Worm (Caenorhabditis elegans) whole organism, early embryonic: ENCODE measurements around the gene flp-23.

Experiments
- B0310.2 ChIP-seq: sonication (generic microtip); optimal IDR thresholded peaks from 2 replicates; lab custom pipeline; 2016; ENCODE audit warnings: mild to moderate bottlenecking, missing genetic modification characterization, missing compliant biosample characterization
- F13C5.2 ChIP-seq: sonication (generic microtip); optimal IDR thresholded peaks from 2 replicates; lab custom pipeline; 2017; ENCODE audit warnings: mild to moderate bottlenecking, missing genetic modification characterization, inconsistent platforms, missing compliant biosample characterization
- ama-1 ChIP-seq: fragments of 150-350 bp; optimal IDR thresholded peaks from 2 replicates; lab custom pipeline; 2014
- ceh-13 ChIP-seq: fragments of 200-800 bp; sonication (Bioruptor generic); optimal IDR thresholded peaks from 2 replicates; lab custom pipeline; 2018; ENCODE audit warnings: mild to moderate bottlenecking, missing genetic modification characterization, missing compliant biosample characterization
- ets-7 ChIP-seq: sonication (generic microtip); optimal IDR thresholded peaks from 2 replicates; lab custom pipeline; 2016; ENCODE audit warnings: missing genotype, missing genetic modification characterization, missing compliant biosample characterization
- flt-1 ChIP-seq: fragments of 200-800 bp; sonication (Bioruptor generic); IDR thresholded peaks from 2 replicates; pipeline ENCODE4 v1.3.6; 2022; ENCODE audit warnings: missing genetic modification characterization, missing compliant biosample characterization
- hmbx-1 ChIP-seq: sonication (generic microtip); optimal IDR thresholded peaks from 2 replicates; lab custom pipeline; 2016; ENCODE audit warnings: mild to moderate bottlenecking, missing genetic modification characterization, missing compliant biosample characterization
- hmg-4 ChIP-seq: fragments of 200-800 bp; sonication (Bioruptor generic); optimal IDR thresholded peaks from 2 replicates; lab custom pipeline; 2018; ENCODE audit warnings: mild to moderate bottlenecking, missing genetic modification characterization, missing compliant biosample characterization
- hnd-1 ChIP-seq: sonication (generic microtip); optimal IDR thresholded peaks from 2 replicates; lab custom pipeline; 2016; ENCODE audit warnings: missing genetic modification characterization, missing compliant biosample characterization
- pes-1 ChIP-seq: fragments of 200-800 bp; sonication (Bioruptor generic); IDR thresholded peaks from 2 replicates; pipeline ENCODE4 v1.3.6; 2022; ENCODE audit warnings: missing genetic modification reagents, missing genetic modification characterization, missing compliant biosample characterization
- scrt-1 ChIP-seq: fragments of 200-800 bp; sonication (Bioruptor generic); IDR thresholded peaks from 2 replicates; pipeline ENCODE4 v1.3.6; 2022; ENCODE audit warnings: missing genetic modification characterization, missing compliant biosample characterization
- tbx-37 ChIP-seq: fragments of 200-800 bp; sonication (Bioruptor generic); conservative IDR thresholded peaks from 2 replicates; pipeline ENCODE4 v1.3.6; 2022; ENCODE audit warnings: missing genetic modification reagents, missing genetic modification characterization, missing compliant biosample characterization
- tra-4 ChIP-seq: sonication (generic microtip); optimal IDR thresholded peaks from 2 replicates; lab custom pipeline; 2017; ENCODE audit warnings: missing genetic modification characterization, missing compliant biosample characterization

DNA sequence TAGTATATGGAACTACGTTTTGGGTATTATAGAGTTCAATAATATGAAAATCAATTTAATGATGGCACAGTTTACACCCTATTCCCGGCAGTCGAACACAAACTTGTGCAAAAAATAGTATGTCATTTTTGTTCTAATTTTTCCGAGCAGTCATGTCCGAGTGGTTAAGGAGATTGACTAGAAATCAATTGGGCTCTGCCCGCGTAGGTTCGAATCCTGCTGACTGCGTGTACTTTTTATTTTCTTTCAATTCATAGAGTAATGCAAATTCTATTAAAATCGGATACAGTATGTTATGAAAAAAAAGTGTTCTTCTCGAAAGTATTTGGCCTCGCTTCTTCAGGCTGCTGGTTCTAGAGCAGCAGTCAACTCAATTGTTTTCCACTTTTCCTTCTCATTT is 4.5 kb upstream of the flp-23 start:
- TF ChIP-seq ama-1 (lab: Kevin White, UChicago) (no peak), pes-1 (GFP tag; lab: Robert Waterston, UW) (no peak), ets-7 (no peak), hmbx-1 (no peak), B0310.2 (no peak), flt-1 (GFP tag; lab: Robert Waterston, UW) (no peak), ceh-13 (no peak), scrt-1 (GFP tag; lab: Robert Waterston, UW) (no peak), hnd-1 (no peak), tbx-37 (GFP tag; lab: Robert Waterston, UW) (no peak), tra-4 (tag; lab: Kevin White, UChicago) (no peak), hmg-4 (GFP tag; lab: Kevin White, UChicago) (no peak), F13C5.2 (tag; lab: Kevin White, UChicago) (no peak)
